Worm (Caenorhabditis elegans): ENCODE measurements around the gene F13A7.14.

DNA sequence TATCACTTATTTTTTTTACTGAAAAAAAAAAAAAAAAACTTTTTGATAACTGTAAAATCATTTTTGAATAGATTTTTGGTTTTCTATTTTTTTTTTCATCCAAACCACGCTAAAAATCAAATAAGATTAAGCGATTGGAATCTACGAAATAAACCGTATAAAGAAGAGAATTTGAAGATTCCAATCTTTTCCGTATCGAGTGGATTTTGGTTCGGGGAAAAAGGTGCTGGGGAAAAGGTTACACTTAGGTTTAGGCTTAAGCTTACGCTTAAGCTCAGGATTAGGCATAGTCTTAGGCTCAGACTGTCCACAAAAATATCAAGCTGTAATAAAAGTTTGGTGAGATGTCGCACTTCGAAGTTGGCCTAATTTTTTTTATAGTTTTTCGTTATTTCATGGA lies 6.0 kb upstream of the F13A7.14 start, which contains the start of gene F13A7.12:
- TF ChIP-seq nhr-20 (tag; optimal IDR thresholded peaks at IDR 0.05) (no peak), ama-1 (optimal IDR thresholded peaks at IDR 0.05) (no peak), zip-4 (GFP tag; optimal IDR thresholded peaks at IDR 0.05) (no peak), lir-3 (tag; optimal IDR thresholded peaks at IDR 0.05; ENCODE audit: poor library complexity) (no peak)
